Fruit fly (Drosophila melanogaster) whole organism, embryonic: ENCODE data around the gene Ugt36D1.

Experiments used
- CG10959 ChIP-seq: fragments of 200-800 bp; sonication (Bioruptor generic); IDR thresholded peaks from 2 replicates; pipeline ENCODE4 v1.3.6; 2022; ENCODE audit warnings: missing biosample characterization, missing genetic modification characterization
- CG11085 ChIP-seq: fragments of 200-800 bp; sonication (Bioruptor generic); IDR thresholded peaks from 2 replicates; pipeline ENCODE4 v1.3.6; 2022; ENCODE audit warnings: missing biosample characterization, missing genetic modification characterization
- CG11456 ChIP-seq: fragments of 200-800 bp; sonication (Bioruptor generic); IDR thresholded peaks from 3 replicates; pipeline ENCODE4 v1.3.6; 2022; ENCODE audit warnings: missing biosample characterization, missing genetic modification characterization
- CG11723 ChIP-seq: fragments of 200-800 bp; sonication (Bioruptor generic); optimal IDR thresholded peaks from 2 replicates; lab custom pipeline; 2017; ENCODE audit warnings: missing biosample characterization, mild to moderate bottlenecking, missing genetic modification characterization
- CG12071 ChIP-seq: fragments of 200-800 bp; sonication (Bioruptor generic); optimal IDR thresholded peaks from 3 replicates; lab custom pipeline; 2018; ENCODE audit warnings: missing biosample characterization, mild to moderate bottlenecking, missing genetic modification characterization
- CG12219 ChIP-seq: fragments of 200-800 bp; sonication (Bioruptor generic); optimal IDR thresholded peaks from 3 replicates; lab custom pipeline; 2018; ENCODE audit warnings: missing biosample characterization, mild to moderate bottlenecking, missing genetic modification characterization
- CG12769 ChIP-seq: fragments of 200-800 bp; sonication (Bioruptor generic); optimal IDR thresholded peaks from 2 replicates; lab custom pipeline; 2019; ENCODE audit warnings: missing biosample characterization, mild to moderate bottlenecking, missing genetic modification characterization, moderate library complexity
- CG13287 ChIP-seq: fragments of 200-800 bp; sonication (Bioruptor generic); IDR thresholded peaks from 2 replicates; pipeline ENCODE4 v1.3.6; 2022; ENCODE audit warnings: missing biosample characterization, missing genetic modification characterization; ENCODE audit not compliant: partially characterized antibody
- CG16779 ChIP-seq: fragments of 200-800 bp; sonication (Bioruptor generic); IDR thresholded peaks from 2 replicates; pipeline ENCODE4 v1.3.6; 2022; ENCODE audit warnings: missing biosample characterization, missing genetic modification characterization
- CG2129 ChIP-seq: fragments of 200-800 bp; sonication (Bioruptor generic); IDR thresholded peaks from 2 replicates; pipeline ENCODE4 v1.3.6; 2022; ENCODE audit warnings: missing biosample characterization, missing genetic modification characterization; ENCODE audit not compliant: partially characterized antibody
- CG2712 ChIP-seq: fragments of 200-800 bp; optimal IDR thresholded peaks from 3 replicates; lab custom pipeline; 2019; ENCODE audit warnings: missing biosample characterization, mild to moderate bottlenecking, missing genetic modification characterization, moderate library complexity
- CG3995 ChIP-seq: fragments of 200-800 bp; sonication (Bioruptor generic); optimal IDR thresholded peaks from 3 replicates; lab custom pipeline; 2016; ENCODE audit warnings: missing biosample characterization, missing genetic modification characterization
- CG4328 ChIP-seq: fragments of 200-800 bp; sonication (Bioruptor generic); optimal IDR thresholded peaks from 3 replicates; lab custom pipeline; 2017; ENCODE audit warnings: missing biosample characterization, missing genetic modification reagents, missing genetic modification characterization
- CG4707 ChIP-seq: fragments of 200-800 bp; sonication (Bioruptor generic); optimal IDR thresholded peaks from 2 replicates; lab custom pipeline; 2018; ENCODE audit warnings: missing biosample characterization, mild to moderate bottlenecking, missing genetic modification characterization, moderate library complexity
- CG4854 ChIP-seq: fragments of 200-800 bp; sonication (Bioruptor generic); optimal IDR thresholded peaks from 2 replicates; lab custom pipeline; 2016; ENCODE audit warnings: missing biosample characterization, missing genetic modification characterization, inconsistent platforms
- CG5245 ChIP-seq: fragments of 200-800 bp; sonication (Bioruptor generic); optimal IDR thresholded peaks from 3 replicates; lab custom pipeline; 2016; ENCODE audit warnings: missing biosample characterization, missing genetic modification characterization
- CG6854 ChIP-seq: fragments of 200-800 bp; sonication (Bioruptor generic); optimal IDR thresholded peaks from 3 replicates; lab custom pipeline; 2017; ENCODE audit warnings: missing biosample characterization, mild to moderate bottlenecking, missing genetic modification characterization
- CG7556 ChIP-seq: fragments of 200-800 bp; sonication (Bioruptor generic); optimal IDR thresholded peaks from 2 replicates; lab custom pipeline; 2017; ENCODE audit warnings: missing biosample characterization, mild to moderate bottlenecking, missing genetic modification characterization
- CG7745 ChIP-seq: fragments of 200-800 bp; sonication (Bioruptor generic); optimal IDR thresholded peaks from 2 replicates; lab custom pipeline; 2018; ENCODE audit warnings: missing biosample characterization, mild to moderate bottlenecking, missing genetic modification characterization, moderate library complexity
- CG9609 ChIP-seq: fragments of 200-800 bp; sonication (Bioruptor generic); optimal IDR thresholded peaks from 3 replicates; lab custom pipeline; 2016; ENCODE audit warnings: missing biosample characterization, missing genetic modification characterization
- CHES-1-like ChIP-seq: fragments of 200-800 bp; sonication (Bioruptor generic); optimal IDR thresholded peaks from 2 replicates; lab custom pipeline; 2016; ENCODE audit warnings: missing biosample characterization, missing genetic modification characterization
- Deaf1 ChIP-seq: fragments of 200-800 bp; optimal IDR thresholded peaks from 3 replicates; lab custom pipeline; 2019; ENCODE audit warnings: missing biosample characterization, mild to moderate bottlenecking, missing genetic modification characterization, moderate library complexity
- E2f2 ChIP-seq: fragments of 200-800 bp; sonication (Bioruptor generic); IDR thresholded peaks from 2 replicates; pipeline ENCODE4 v1.3.6; 2022; ENCODE audit warnings: missing biosample characterization, missing genetic modification characterization
- Gug ChIP-seq: fragments of 200-800 bp; sonication (Bioruptor generic); IDR thresholded peaks from 4 replicates; pipeline ENCODE4 v1.3.6; 2022; ENCODE audit warnings: missing biosample characterization, missing genetic modification characterization
- H2.0 ChIP-seq: fragments of 200-800 bp; sonication (Bioruptor generic); IDR thresholded peaks from 2 replicates; pipeline ENCODE4 v1.3.6; 2022; ENCODE audit warnings: missing biosample characterization, missing genetic modification characterization
- Hsf ChIP-seq: fragments of 200-800 bp; sonication (Bioruptor generic); optimal IDR thresholded peaks from 3 replicates; lab custom pipeline; 2016; ENCODE audit warnings: missing biosample characterization, missing genetic modification characterization
- MTF-1 ChIP-seq: fragments of 200-800 bp; sonication (Bioruptor generic); optimal IDR thresholded peaks from 2 replicates; lab custom pipeline; 2018; ENCODE audit warnings: missing biosample characterization, mild to moderate bottlenecking, missing genetic modification characterization, borderline replicate concordance
- Pdp1 ChIP-seq, 2 experiments: fragments of 200-800 bp; sonication (Bioruptor generic); optimal IDR thresholded peaks; 3 replicates each; lab custom pipeline; 2016; ENCODE audit warnings: missing biosample characterization in 2 of 2, missing genetic modification characterization in 2 of 2, mild to moderate bottlenecking in 1 of 2, moderate library complexity in 1 of 2
- Spps ChIP-seq: fragments of 200-800 bp; sonication (Bioruptor generic); optimal IDR thresholded peaks from 2 replicates; lab custom pipeline; 2018; ENCODE audit warnings: missing biosample characterization, mild to moderate bottlenecking, missing genetic modification characterization
- Taf1 ChIP-seq: fragments of 200-800 bp; sonication (Bioruptor generic); IDR thresholded peaks from 2 replicates; pipeline ENCODE4 v1.3.6; 2022; ENCODE audit warnings: missing biosample characterization, missing genetic modification characterization
- Vsx1 ChIP-seq: fragments of 200-800 bp; sonication (Bioruptor generic); optimal IDR thresholded peaks from 2 replicates; lab custom pipeline; 2017; ENCODE audit warnings: missing biosample characterization, mild to moderate bottlenecking, missing genetic modification characterization, missing genetic modification reagents
- bcd ChIP-seq: fragments of 200-800 bp; sonication (Bioruptor generic); optimal IDR thresholded peaks from 2 replicates; lab custom pipeline; 2017; ENCODE audit warnings: missing biosample characterization, mild to moderate bottlenecking, missing genetic modification characterization
- br ChIP-seq: fragments of >200 bp; optimal IDR thresholded peaks from 2 replicates; lab custom pipeline; 2017
- croc ChIP-seq: fragments of 200-800 bp; sonication (Bioruptor generic); conservative IDR thresholded peaks from 3 replicates; pipeline ENCODE4 v1.3.6; 2022; ENCODE audit warnings: missing biosample characterization, missing genetic modification characterization
- da ChIP-seq: fragments of 200-800 bp; sonication (Bioruptor generic); optimal IDR thresholded peaks from 2 replicates; lab custom pipeline; 2016; ENCODE audit warnings: missing biosample characterization, missing genetic modification characterization
- disco-r ChIP-seq: fragments of 200-800 bp; sonication (Bioruptor generic); optimal IDR thresholded peaks from 2 replicates; lab custom pipeline; 2016; ENCODE audit warnings: missing biosample characterization, missing genetic modification characterization
- dysf ChIP-seq: fragments of 200-800 bp; sonication (Bioruptor generic); IDR thresholded peaks from 3 replicates; pipeline ENCODE4 v1.3.6; 2022; ENCODE audit warnings: missing biosample characterization, missing genetic modification characterization
- gro ChIP-seq: fragments of 200-800 bp; sonication (Bioruptor generic); optimal IDR thresholded peaks from 2 replicates; lab custom pipeline; 2016; ENCODE audit warnings: missing biosample characterization, missing genetic modification characterization
- ken ChIP-seq: fragments of 200-800 bp; sonication (Bioruptor generic); IDR thresholded peaks from 3 replicates; pipeline ENCODE4 v1.3.6; 2022; ENCODE audit warnings: missing biosample characterization, missing genetic modification characterization
- oc ChIP-seq: fragments of 200-800 bp; sonication (Bioruptor generic); optimal IDR thresholded peaks from 2 replicates; lab custom pipeline; 2018; ENCODE audit warnings: missing biosample characterization, mild to moderate bottlenecking, missing genetic modification characterization, moderate library complexity
- p53 ChIP-seq: fragments of 200-800 bp; sonication (Bioruptor generic); optimal IDR thresholded peaks from 2 replicates; lab custom pipeline; 2016; ENCODE audit warnings: missing biosample characterization, missing genetic modification characterization
- scrt ChIP-seq: fragments of 200-800 bp; sonication (Bioruptor generic); optimal IDR thresholded peaks from 2 replicates; lab custom pipeline; 2018; ENCODE audit warnings: missing biosample characterization, mild to moderate bottlenecking, missing genetic modification characterization, moderate library complexity
- sd ChIP-seq: fragments of 200-800 bp; sonication (Bioruptor generic); optimal IDR thresholded peaks from 3 replicates; lab custom pipeline; 2018; ENCODE audit warnings: missing biosample characterization, mild to moderate bottlenecking, missing genetic modification characterization, moderate library complexity
- sim ChIP-seq: fragments of 200-800 bp; sonication (Bioruptor generic); IDR thresholded peaks from 2 replicates; pipeline ENCODE4 v1.3.6; 2022; ENCODE audit warnings: missing biosample characterization, missing genetic modification characterization
- sisA ChIP-seq: fragments of 200-800 bp; sonication (Bioruptor generic); IDR thresholded peaks from 2 replicates; pipeline ENCODE4 v1.3.6; 2022; ENCODE audit warnings: missing biosample characterization, missing genetic modification characterization
- tin ChIP-seq: fragments of 200-800 bp; sonication (Bioruptor generic); optimal IDR thresholded peaks from 3 replicates; lab custom pipeline; 2016; ENCODE audit warnings: missing biosample characterization, missing genetic modification characterization
- vvl ChIP-seq: fragments of 200-800 bp; sonication (Bioruptor generic); IDR thresholded peaks from 2 replicates; pipeline ENCODE4 v1.3.6; 2022; ENCODE audit warnings: missing biosample characterization, missing genetic modification characterization
- wdn ChIP-seq: fragments of 200-800 bp; sonication (Bioruptor generic); IDR thresholded peaks from 2 replicates; pipeline ENCODE4 v1.3.6; 2022; ENCODE audit warnings: missing biosample characterization, missing genetic modification characterization

Gene Ugt36D1

dm6 chr2L:18830587-18831528, 7.5 kb downstream of the Ugt36D1 start, which contains the start of the genes CG17597 and ScpX (continued):
- TF ChIP-seq Deaf1 (tag; lab: Kevin White, UChicago) = no peak
- TF ChIP-seq Vsx1 = peak; percentile 5
- TF ChIP-seq Taf1 (GFP tag; lab: Robert Waterston, UW) = no peak
- TF ChIP-seq CG12071 = peak; percentile 43
- peak; percentile 39 for TF ChIP-seq CG4854 (GFP tag; lab: Kevin White, UChicago)
- TF ChIP-seq bcd (GFP tag; lab: Kevin White, UChicago) = peak; percentile 77
- TF ChIP-seq CG10959 (GFP tag; lab: Robert Waterston, UW) = no peak; the same call in 1 of the 2 replicates
- no peak for TF ChIP-seq CG7745 (tag; lab: Kevin White, UChicago)
- TF ChIP-seq CG9609 (GFP tag; lab: Kevin White, UChicago) = peak; percentile 32
- TF ChIP-seq tin (GFP tag; lab: Kevin White, UChicago) = peak; percentile 62
- peak; percentile 59 for TF ChIP-seq sisA (GFP tag; lab: Robert Waterston, UW)
- peak; percentile 29 for TF ChIP-seq CG4328
- no peak for TF ChIP-seq CG11723
- TF ChIP-seq Hsf = peak; percentile 78
- TF ChIP-seq E2f2 (GFP tag; lab: Robert Waterston, UW) = peak; percentile 92
- peak; percentile 90 for TF ChIP-seq scrt (GFP tag; lab: Kevin White, UChicago)
- TF ChIP-seq CG6854 (GFP tag; lab: Kevin White, UChicago) = peak; percentile 45
- TF ChIP-seq Spps (tag; lab: Kevin White, UChicago) = no peak
- TF ChIP-seq CG4707 = no peak
- peak; percentile 22 for TF ChIP-seq CG5245
- TF ChIP-seq disco-r = peak; percentile 28
- peak; percentile 16; the same call in 1 of the 3 replicates for TF ChIP-seq croc (GFP tag; lab: Robert Waterston, UW)
- peak; percentile 50 for TF ChIP-seq CG12219 (GFP tag; lab: Kevin White, UChicago)
- peak; percentile 86 for TF ChIP-seq CG13287 (GFP tag; lab: Robert Waterston, UW)
- TF ChIP-seq br (lab: Kevin White, UChicago) = no peak
- peak; percentile 57 for TF ChIP-seq H2.0 (GFP tag; lab: Robert Waterston, UW)
- no peak for TF ChIP-seq CG16779 (GFP tag; lab: Robert Waterston, UW)
- no peak for TF ChIP-seq sim (GFP tag; lab: Robert Waterston, UW)
- peak; percentile 31 for TF ChIP-seq CG7556
- TF ChIP-seq CG2712 (tag; lab: Kevin White, UChicago) = peak; percentile 67
- no peak for TF ChIP-seq sd (tag; lab: Kevin White, UChicago)
- TF ChIP-seq vvl (GFP tag; lab: Robert Waterston, UW) = peak; percentile 32; the same call in 1 of the 2 replicates
- TF ChIP-seq CG2129 (GFP tag; lab: Robert Waterston, UW) = peak; percentile 52
- peak; percentile 49; the same call in 1 of the 2 replicates for TF ChIP-seq CG11085 (GFP tag; lab: Robert Waterston, UW)
- TF ChIP-seq ken (GFP tag; lab: Robert Waterston, UW) = peak; percentile 44; the same call in 1 of the 3 replicates
- no peak for TF ChIP-seq MTF-1 (GFP tag; lab: Kevin White, UChicago)
- peak; percentile 71 for TF ChIP-seq gro
- peak; percentile 59 for TF ChIP-seq oc (tag; lab: Kevin White, UChicago)
- peak; percentile 43 for TF ChIP-seq da
- 0 out of 2 replicates have a peak, but pooled peaks have one; percentile 17 for TF ChIP-seq wdn (GFP tag; lab: Robert Waterston, UW)
- peak; percentile 50 to 74 for TF ChIP-seq Pdp1 (GFP tag; optimal IDR thresholded peaks at IDR 0.05; lab: Kevin White, UChicago)
- TF ChIP-seq Gug (GFP tag; lab: Robert Waterston, UW) = peak; percentile 48; the same call in 3 of the 4 replicates
- 0 out of 3 replicates have a peak, but pooled peaks have one; percentile 59 for TF ChIP-seq CG11456
- TF ChIP-seq p53 (GFP tag; lab: Kevin White, UChicago) = peak; percentile 28
- TF ChIP-seq CHES-1-like (GFP tag; lab: Kevin White, UChicago) = peak; percentile 57
- TF ChIP-seq CG3995 (GFP tag; lab: Kevin White, UChicago) = peak; percentile 24
- peak; percentile 57 for TF ChIP-seq CG12769 (tag; lab: Kevin White, UChicago)
- no peak; the same call in 2 of the 3 replicates for TF ChIP-seq dysf
